Worm (Caenorhabditis elegans) whole organism, L1 larva: Measurements from ENCODE around the gene sre-42.

Source experiments
- lin-35 ChIP-seq, 2 experiments: fragments of 150-350 bp; optimal IDR thresholded peaks; 2 replicates each; lab custom pipeline; 2014; ENCODE audit warnings: missing biosample characterization in 2 of 2, missing genetic modification characterization in 2 of 2, missing genetic modification reagents in 2 of 2
- nhr-76 ChIP-seq: sonication (generic microtip); optimal IDR thresholded peaks from 2 replicates; lab custom pipeline; 2017; ENCODE audit warnings: missing biosample characterization, missing genetic modification characterization
- pag-3 ChIP-seq: sonication (generic microtip); optimal IDR thresholded peaks from 2 replicates; lab custom pipeline; 2017; ENCODE audit warnings: missing genetic modification characterization, mild to moderate bottlenecking, missing compliant biosample characterization, antibody characterized with exemption, borderline replicate concordance; ENCODE audit not compliant: insufficient read depth
- unc-62 ChIP-seq: fragments of 150-350 bp; optimal IDR thresholded peaks from 2 replicates; lab custom pipeline; 2014; ENCODE audit warnings: missing biosample characterization, missing genetic modification reagents, missing genetic modification characterization

ce11 chrII:12408717-12409116 is 22.0 kb upstream of the sre-42 start, which contains the start of gene sre-31:
- TF ChIP-seq unc-62 (GFP tag; lab: Kevin White, UChicago) (no peak), lin-35 (GFP tag; optimal IDR thresholded peaks at IDR 0.05; lab: Kevin White, UChicago) (no peak), pag-3 (tag; lab: Kevin White, UChicago) (no peak), nhr-76 (tag; lab: Kevin White, UChicago) (no peak)
